Worm (Caenorhabditis elegans) whole organism, mixed stage, embryonic: ENCODE results near the gene R09A8.1.

ENCODE experiments used
- drap-1 ChIP-seq: fragments of 200-800 bp; sonication (Bioruptor generic); optimal IDR thresholded peaks from 3 replicates; lab custom pipeline; 2018; ENCODE audit warnings: mild to moderate bottlenecking, missing genetic modification characterization, missing compliant biosample characterization
- elt-1 ChIP-seq: sonication (generic microtip); optimal IDR thresholded peaks from 2 replicates; lab custom pipeline; 2017; ENCODE audit warnings: missing genetic modification characterization, mild to moderate bottlenecking, missing compliant biosample characterization, antibody characterized with exemption, moderate library complexity, borderline replicate concordance; ENCODE audit not compliant: insufficient read depth
- flh-1 ChIP-seq: fragments of 200-800 bp; sonication (Bioruptor generic); optimal IDR thresholded peaks from 2 replicates; lab custom pipeline; 2018; ENCODE audit warnings: mild to moderate bottlenecking, missing genetic modification characterization, moderate library complexity, missing compliant biosample characterization
- hlh-1 ChIP-seq: fragments of 150-350 bp; optimal IDR thresholded peaks from 2 replicates; lab custom pipeline; 2014; ENCODE audit warnings: missing biosample characterization, missing genetic modification reagents, missing genetic modification characterization
- nhr-12 ChIP-seq: fragments of 150-350 bp; optimal IDR thresholded peaks from 2 replicates; lab custom pipeline; 2014; ENCODE audit warnings: missing biosample characterization, missing genetic modification characterization
- nhr-237 ChIP-seq: fragments of 150-350 bp; optimal IDR thresholded peaks from 2 replicates; lab custom pipeline; 2014; ENCODE audit warnings: missing biosample characterization, missing genetic modification characterization
- nhr-28 ChIP-seq: fragments of 150-350 bp; optimal IDR thresholded peaks from 2 replicates; lab custom pipeline; 2014; ENCODE audit warnings: missing biosample characterization, missing genetic modification characterization
- nhr-76 ChIP-seq: sonication (generic microtip); optimal IDR thresholded peaks from 2 replicates; lab custom pipeline; 2017; ENCODE audit warnings: missing biosample characterization, missing genetic modification characterization
- pha-4 ChIP-seq: fragments of 150-350 bp; optimal IDR thresholded peaks from 2 replicates; lab custom pipeline; 2018; ENCODE audit warnings: missing biosample characterization, missing genetic modification reagents, missing genetic modification characterization
- sem-2 ChIP-seq: fragments of 200-800 bp; sonication (Bioruptor generic); optimal IDR thresholded peaks from 2 replicates; lab custom pipeline; 2018; ENCODE audit warnings: mild to moderate bottlenecking, missing genetic modification characterization, missing compliant biosample characterization
- snpc-4 ChIP-seq: fragments of 150-350 bp; optimal IDR thresholded peaks from 2 replicates; lab custom pipeline; 2014; ENCODE audit warnings: missing biosample characterization, missing genetic modification characterization
- tbx-8 ChIP-seq: fragments of 200-800 bp; sonication (Bioruptor generic); optimal IDR thresholded peaks from 2 replicates; lab custom pipeline; 2018; ENCODE audit warnings: mild to moderate bottlenecking, missing genetic modification characterization, moderate library complexity, missing compliant biosample characterization
- unc-62 ChIP-seq: fragments of 150-350 bp; optimal IDR thresholded peaks from 2 replicates; lab custom pipeline; 2014; ENCODE audit warnings: missing biosample characterization, missing genetic modification reagents, missing genetic modification characterization
- ztf-11 ChIP-seq: fragments of 150-350 bp; optimal IDR thresholded peaks from 2 replicates; lab custom pipeline; 2014; ENCODE audit warnings: missing biosample characterization, missing genetic modification characterization

DNA sequence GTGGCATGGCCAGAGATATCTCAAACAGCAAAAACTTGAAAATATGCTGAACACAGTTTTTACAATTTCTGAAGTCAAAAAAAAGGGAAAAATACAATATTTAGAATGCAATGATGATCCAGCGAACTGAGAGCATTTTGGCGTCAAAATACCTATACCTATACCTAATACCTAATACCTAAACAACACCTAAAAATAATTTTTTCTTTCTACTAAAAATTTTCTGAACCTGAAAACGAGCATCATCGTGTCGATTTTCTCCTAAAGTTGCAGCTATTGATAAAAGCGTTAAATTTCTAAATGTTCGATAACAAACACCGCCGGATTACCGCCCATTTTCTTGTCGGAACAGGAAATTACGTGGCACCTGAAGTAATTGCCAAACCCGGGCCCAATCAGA is 16.7 kb upstream of the R09A8.1 start, which contains the start of gene T24D5.4:
- TF ChIP-seq sem-2 (GFP tag; lab: Kevin White, UChicago) (no peak), tbx-8 (GFP tag; lab: Kevin White, UChicago) (no peak), unc-62 (GFP tag; lab: Kevin White, UChicago) (no peak), nhr-76 (no peak), nhr-28 (tag; lab: Kevin White, UChicago) (no peak), drap-1 (GFP tag; lab: Kevin White, UChicago) (no peak), flh-1 (GFP tag; lab: Kevin White, UChicago) (no peak), ztf-11 (tag; lab: Kevin White, UChicago) (no peak), nhr-237 (tag; lab: Kevin White, UChicago) (no peak), nhr-12 (no peak), elt-1 (tag; lab: Kevin White, UChicago) (no peak), snpc-4 (tag; lab: Kevin White, UChicago) (no peak), hlh-1 (no peak), pha-4 (tag; lab: Kevin White, UChicago) (no peak)
